Worm (Caenorhabditis elegans) whole organism, early embryonic: Measurements from ENCODE around the gene C04G6.11.

Source experiments
- F13C5.2 ChIP-seq: sonication (generic microtip); optimal IDR thresholded peaks from 2 replicates; lab custom pipeline; 2017; ENCODE audit warnings: mild to moderate bottlenecking, missing genetic modification characterization, inconsistent platforms, missing compliant biosample characterization
- ama-1 ChIP-seq: fragments of 150-350 bp; optimal IDR thresholded peaks from 2 replicates; lab custom pipeline; 2014
- tbx-37 ChIP-seq: fragments of 200-800 bp; sonication (Bioruptor generic); conservative IDR thresholded peaks from 2 replicates; pipeline ENCODE4 v1.3.6; 2022; ENCODE audit warnings: missing genetic modification reagents, missing genetic modification characterization, missing compliant biosample characterization

- no peak for TF ChIP-seq F13C5.2 (tag; lab: Kevin White, UChicago)
- TF ChIP-seq ama-1: no peak
- no peak for TF ChIP-seq tbx-37 (GFP tag; lab: Robert Waterston, UW)
Measured at ce11 chrII:5084225-5084624, 19.4 kb downstream of the C04G6.11 start.
